Worm (Caenorhabditis elegans) whole organism, mixed stage, embryonic: ENCODE results near the gene F49H6.17.

ENCODE experiments used
- blmp-1 ChIP-seq: fragments of 150-350 bp; optimal IDR thresholded peaks from 2 replicates; lab custom pipeline; 2014; ENCODE audit warnings: missing biosample characterization, missing genetic modification characterization
- elt-3 ChIP-seq: fragments of 150-350 bp; optimal IDR thresholded peaks from 2 replicates; lab custom pipeline; 2014; ENCODE audit warnings: missing biosample characterization, missing genetic modification characterization
- lsy-2 ChIP-seq: fragments of 150-350 bp; optimal IDR thresholded peaks from 2 replicates; lab custom pipeline; 2014; ENCODE audit warnings: missing biosample characterization, missing genetic modification characterization
- snpc-4 ChIP-seq: fragments of 150-350 bp; optimal IDR thresholded peaks from 2 replicates; lab custom pipeline; 2014; ENCODE audit warnings: missing biosample characterization, missing genetic modification characterization

DNA sequence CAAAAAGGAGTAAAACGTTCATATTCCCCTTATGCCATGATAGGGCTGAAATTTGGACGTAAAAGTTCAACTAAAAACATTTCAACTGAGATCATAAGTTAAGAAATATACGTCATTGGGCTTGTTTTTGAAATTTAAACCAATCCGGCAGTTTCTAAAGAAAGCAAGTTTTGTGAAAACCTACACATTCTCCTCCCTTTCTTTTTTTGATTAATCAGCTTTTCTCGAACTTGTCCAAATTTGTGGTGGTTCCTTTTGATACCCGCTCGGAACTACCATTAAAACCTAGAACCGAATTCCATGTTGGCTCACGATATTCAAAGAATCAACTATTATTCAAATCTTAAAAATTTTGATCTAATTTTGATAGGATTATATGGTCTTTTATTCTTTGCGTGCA, 39.4 kb upstream of the F49H6.17 start, which contains the start of gene srz-54:
- TF ChIP-seq snpc-4 (no peak), lsy-2 (tag; lab: Kevin White, UChicago) (no peak), elt-3 (tag; lab: Kevin White, UChicago) (no peak), blmp-1 (no peak)
